Worm (Caenorhabditis elegans) whole organism, L1 larva: ENCODE measurements around the gene sru-11.

Experiments
- alr-1 ChIP-seq: fragments of 200-800 bp; sonication (Bioruptor generic); optimal IDR thresholded peaks from 2 replicates; lab custom pipeline; 2018; ENCODE audit warnings: borderline replicate concordance, mild to moderate bottlenecking, missing genetic modification characterization, missing compliant biosample characterization
- blmp-1 ChIP-seq: fragments of 150-350 bp; optimal IDR thresholded peaks from 2 replicates; lab custom pipeline; 2014; ENCODE audit warnings: missing biosample characterization, missing genetic modification characterization
- ceh-63 ChIP-seq: fragments of 200-800 bp; sonication (Bioruptor generic); optimal IDR thresholded peaks from 2 replicates; lab custom pipeline; 2018; ENCODE audit warnings: mild to moderate bottlenecking, missing genetic modification characterization, missing compliant biosample characterization
- ceh-8 ChIP-seq: fragments of 200-800 bp; sonication (Bioruptor generic); optimal IDR thresholded peaks from 2 replicates; lab custom pipeline; 2018; ENCODE audit warnings: mild to moderate bottlenecking, missing genetic modification characterization, moderate library complexity, missing compliant biosample characterization
- ceh-90 ChIP-seq: sonication (generic microtip); optimal IDR thresholded peaks from 2 replicates; lab custom pipeline; 2016; ENCODE audit warnings: missing genetic modification characterization, missing compliant biosample characterization
- ces-1 ChIP-seq: fragments of 150-350 bp; optimal IDR thresholded peaks from 2 replicates; lab custom pipeline; 2014; ENCODE audit warnings: missing biosample characterization, missing genetic modification reagents, missing genetic modification characterization
- dpl-1 ChIP-seq, 3 experiments: fragments of 150-350 bp in 2 of 3; sonication (generic microtip) in 1 of 3; optimal IDR thresholded peaks; 2 replicates each; lab custom pipeline; 2014 to 2017; ENCODE audit warnings: missing biosample characterization in 3 of 3, missing genetic modification characterization in 3 of 3, missing genetic modification reagents in 3 of 3
- dsc-1 ChIP-seq: sonication (generic microtip); optimal IDR thresholded peaks from 2 replicates; lab custom pipeline; 2016; ENCODE audit warnings: mild to moderate bottlenecking, missing genetic modification characterization, missing compliant biosample characterization
- egl-13 ChIP-seq: sonication (generic microtip); optimal IDR thresholded peaks from 2 replicates; lab custom pipeline; 2016; ENCODE audit warnings: missing genotype, missing genetic modification reagents, missing genetic modification characterization, missing compliant biosample characterization
- elt-2 ChIP-seq: sonication (generic microtip); optimal IDR thresholded peaks from 2 replicates; lab custom pipeline; 2016; ENCODE audit warnings: missing genetic modification characterization, mild to moderate bottlenecking, inconsistent platforms, missing compliant biosample characterization, missing genetic modification reagents
- fkh-4 ChIP-seq: sonication (generic microtip); optimal IDR thresholded peaks from 2 replicates; lab custom pipeline; 2016; ENCODE audit warnings: missing compliant biosample characterization, missing genetic modification characterization, borderline replicate concordance
- grh-1 ChIP-seq: fragments of 200-800 bp; sonication (Bioruptor generic); IDR thresholded peaks from 2 replicates; pipeline ENCODE4 v1.3.6; 2022; ENCODE audit warnings: missing genetic modification reagents, missing genetic modification characterization, missing compliant biosample characterization
- hlh-17 ChIP-seq: fragments of 200-800 bp; sonication (Bioruptor generic); optimal IDR thresholded peaks from 2 replicates; lab custom pipeline; 2018; ENCODE audit warnings: missing genetic modification characterization, mild to moderate bottlenecking, missing compliant biosample characterization, moderate library complexity, borderline replicate concordance
- isw-1 ChIP-seq: fragments of 200-800 bp; sonication (Bioruptor generic); IDR thresholded peaks from 2 replicates; pipeline ENCODE4 v1.3.6; 2022; ENCODE audit warnings: missing genetic modification characterization, missing compliant biosample characterization
- jun-1 ChIP-seq: fragments of 150-350 bp; optimal IDR thresholded peaks from 2 replicates; lab custom pipeline; 2014; ENCODE audit warnings: missing biosample characterization, missing genetic modification reagents, missing genetic modification characterization
- lin-14 ChIP-seq: fragments of 200-800 bp; sonication (Bioruptor generic); optimal IDR thresholded peaks from 2 replicates; lab custom pipeline; 2018; ENCODE audit warnings: mild to moderate bottlenecking, missing genetic modification characterization, moderate library complexity, missing compliant biosample characterization
- lin-35 ChIP-seq, 2 experiments: fragments of 150-350 bp; optimal IDR thresholded peaks; 2 replicates each; lab custom pipeline; 2014; ENCODE audit warnings: missing biosample characterization in 2 of 2, missing genetic modification characterization in 2 of 2, missing genetic modification reagents in 2 of 2
- lir-3 ChIP-seq: sonication (generic microtip); optimal IDR thresholded peaks from 2 replicates; lab custom pipeline; 2016; ENCODE audit warnings: mild to moderate bottlenecking, missing genetic modification characterization, moderate library complexity, missing compliant biosample characterization; ENCODE audit not compliant: poor library complexity
- mef-2 ChIP-seq: fragments of 150-350 bp; optimal IDR thresholded peaks from 2 replicates; lab custom pipeline; 2014; ENCODE audit warnings: missing biosample characterization, missing genetic modification characterization
- mep-1 ChIP-seq: fragments of 150-350 bp; optimal IDR thresholded peaks from 2 replicates; lab custom pipeline; 2014; ENCODE audit warnings: missing biosample characterization, missing genetic modification characterization
- nhr-12 ChIP-seq: sonication (generic microtip); optimal IDR thresholded peaks from 2 replicates; lab custom pipeline; 2017; ENCODE audit warnings: missing biosample characterization, missing genetic modification characterization
- nhr-19 ChIP-seq: fragments of 200-800 bp; sonication (Bioruptor generic); conservative IDR thresholded peaks from 2 replicates; pipeline ENCODE4 v1.3.6; 2022; ENCODE audit warnings: missing genetic modification characterization, missing compliant biosample characterization
- nhr-20 ChIP-seq: sonication (generic microtip); optimal IDR thresholded peaks from 2 replicates; lab custom pipeline; 2016; ENCODE audit warnings: mild to moderate bottlenecking, missing genetic modification characterization, missing compliant biosample characterization
- nhr-71 ChIP-seq: sonication (generic microtip); optimal IDR thresholded peaks from 2 replicates; lab custom pipeline; 2016; ENCODE audit warnings: mild to moderate bottlenecking, missing genetic modification characterization, moderate library complexity, missing compliant biosample characterization
- nhr-76 ChIP-seq: sonication (generic microtip); optimal IDR thresholded peaks from 2 replicates; lab custom pipeline; 2017; ENCODE audit warnings: missing biosample characterization, missing genetic modification characterization
- nhr-84 ChIP-seq: sonication (generic microtip); optimal IDR thresholded peaks from 2 replicates; lab custom pipeline; 2017; ENCODE audit warnings: missing biosample characterization, missing genetic modification characterization
- nhr-85 ChIP-seq: sonication (generic microtip); peaks from one replicate; lab custom pipeline; 2016; ENCODE audit warnings: missing genetic modification characterization, inconsistent platforms, missing compliant biosample characterization
- nhr-90 ChIP-seq: sonication (generic microtip); optimal IDR thresholded peaks from 2 replicates; lab custom pipeline; 2016; ENCODE audit warnings: mild to moderate bottlenecking, missing genetic modification characterization, missing compliant biosample characterization; ENCODE audit not compliant: poor library complexity
- pax-3 ChIP-seq: fragments of 200-800 bp; sonication (Bioruptor generic); optimal IDR thresholded peaks from 2 replicates; lab custom pipeline; 2018; ENCODE audit warnings: mild to moderate bottlenecking, missing genetic modification characterization, moderate library complexity, missing compliant biosample characterization
- pqm-1 ChIP-seq: sonication (generic microtip); optimal IDR thresholded peaks from 3 replicates; lab custom pipeline; 2017; ENCODE audit warnings: missing biosample characterization, missing genetic modification characterization
- rnt-1 ChIP-seq: sonication (generic microtip); optimal IDR thresholded peaks from 2 replicates; lab custom pipeline; 2016; ENCODE audit warnings: mild to moderate bottlenecking, missing genetic modification characterization, moderate library complexity, missing compliant biosample characterization
- skn-1 ChIP-seq: fragments of 150-350 bp; optimal IDR thresholded peaks from 2 replicates; lab custom pipeline; 2014; ENCODE audit warnings: missing biosample characterization, missing genetic modification characterization
- snpc-4 ChIP-seq: fragments of 150-350 bp; optimal IDR thresholded peaks from 2 replicates; lab custom pipeline; 2014; ENCODE audit warnings: missing biosample characterization, missing genetic modification characterization
- snu-23 ChIP-seq: sonication (generic microtip); optimal IDR thresholded peaks from 2 replicates; lab custom pipeline; 2016; ENCODE audit warnings: missing genetic modification characterization, missing compliant biosample characterization
- sox-4 ChIP-seq: sonication (generic microtip); optimal IDR thresholded peaks from 2 replicates; lab custom pipeline; 2016; ENCODE audit warnings: missing genetic modification characterization, missing compliant biosample characterization
- tbx-2 ChIP-seq: sonication (generic microtip); optimal IDR thresholded peaks from 2 replicates; lab custom pipeline; 2016; ENCODE audit warnings: missing genetic modification characterization, missing compliant biosample characterization
- unc-130 ChIP-seq: fragments of 150-350 bp; optimal IDR thresholded peaks from 2 replicates; lab custom pipeline; 2017; ENCODE audit warnings: missing biosample characterization, missing genetic modification characterization, inconsistent platforms
- unc-30 ChIP-seq: sonication (generic microtip); optimal IDR thresholded peaks from 2 replicates; lab custom pipeline; 2017; ENCODE audit warnings: missing biosample characterization, missing genetic modification characterization
- xbp-1 ChIP-seq: sonication (generic microtip); optimal IDR thresholded peaks from 2 replicates; lab custom pipeline; 2016; ENCODE audit warnings: missing genetic modification characterization, missing compliant biosample characterization
- zip-4 ChIP-seq: fragments of 200-800 bp; sonication (Bioruptor generic); optimal IDR thresholded peaks from 2 replicates; lab custom pipeline; 2018; ENCODE audit warnings: mild to moderate bottlenecking, missing genetic modification characterization, moderate library complexity, missing compliant biosample characterization
- ztf-11 ChIP-seq, 2 experiments: sonication (generic microtip); optimal IDR thresholded peaks; 2 replicates each; lab custom pipeline; 2016 to 2017; ENCODE audit warnings: missing genetic modification characterization in 2 of 2, missing biosample characterization in 1 of 2, missing compliant biosample characterization in 1 of 2

Gene sru-11

DNA sequence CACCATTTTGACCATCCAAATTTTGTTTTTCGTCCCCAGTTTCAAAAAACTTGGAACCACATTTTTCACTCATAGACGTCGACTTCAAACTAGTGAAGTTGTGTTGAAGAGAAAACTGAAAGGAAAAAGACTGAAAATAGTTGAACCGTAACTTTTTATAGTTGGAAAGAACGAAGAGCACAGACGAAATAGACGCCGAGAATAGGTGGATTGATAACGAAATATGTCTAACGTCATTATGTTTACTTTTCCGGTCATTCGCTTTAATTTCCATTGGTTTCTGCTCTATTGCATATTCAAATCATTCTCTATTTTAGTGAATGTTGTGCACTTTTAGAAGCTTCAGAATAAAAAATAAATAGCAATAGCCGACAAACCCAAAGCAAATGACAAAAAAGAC lies 25.0 kb downstream of the sru-11 start, which contains the start of gene C08F11.13:
TSS of gene C08F11.13 (minus strand) at position 138 of the 400 bp plus-strand sequence.
- no peak for TF ChIP-seq skn-1
- TF ChIP-seq ceh-90 (tag; lab: Kevin White, UChicago) = no peak
- peak; percentile 36 for TF ChIP-seq elt-2 (tag; lab: Kevin White, UChicago)
- TF ChIP-seq pqm-1 (tag; lab: Kevin White, UChicago) = no peak
- no peak for TF ChIP-seq ces-1 (GFP tag; lab: Kevin White, UChicago)
- TF ChIP-seq alr-1 (tag; lab: Kevin White, UChicago) = no peak
- TF ChIP-seq hlh-17 (GFP tag; lab: Kevin White, UChicago) = no peak
- TF ChIP-seq lin-35 (GFP tag; optimal IDR thresholded peaks at IDR 0.05; lab: Kevin White, UChicago) = peak in 1 of 2 experiments; percentile 20
- no peak for TF ChIP-seq ceh-8 (GFP tag; lab: Kevin White, UChicago)
- TF ChIP-seq ztf-11 (tag; optimal IDR thresholded peaks at IDR 0.05; lab: Kevin White, UChicago) = no peak
- TF ChIP-seq nhr-90 (tag; lab: Kevin White, UChicago) = no peak
- peak; percentile 14 for TF ChIP-seq nhr-85 (tag; lab: Kevin White, UChicago)
- no peak for TF ChIP-seq unc-130 (tag; lab: Kevin White, UChicago)
- TF ChIP-seq tbx-2 (tag; lab: Kevin White, UChicago) = no peak

- TF ChIP-seq ceh-63 = no peak
- TF ChIP-seq blmp-1 = no peak
- no peak for TF ChIP-seq jun-1
Measured at ce11 chrIV:13619203-13619602, 34.5 kb downstream of the sru-11 start, which contains the start of gene C08F11.3. C08F11.3 (plus strand) TSS chrIV:13619503.

DNA sequence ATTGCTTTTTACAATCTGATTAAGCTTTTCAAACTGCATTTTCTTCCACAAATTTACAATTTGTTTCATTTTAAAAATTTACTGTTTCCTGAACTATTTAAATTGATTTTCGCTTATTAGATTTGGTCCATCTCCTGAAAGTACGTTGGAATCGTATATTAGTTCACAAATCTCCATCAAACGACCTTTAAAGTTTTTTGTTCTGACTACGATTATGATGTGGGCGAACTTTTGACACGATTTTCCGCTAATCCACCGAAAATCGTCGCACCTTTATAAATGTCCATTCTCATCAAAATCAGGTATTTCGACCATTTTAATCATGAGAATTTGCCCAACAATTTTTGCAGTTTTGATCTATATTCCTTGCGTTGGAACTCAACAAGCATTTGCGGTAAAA lies 38.8 kb downstream of the sru-11 start, which contains the start of gene C08F11.1:
TSS of gene C08F11.1 (plus strand) at position 301 of the 400 bp plus-strand sequence.
- no peak for TF ChIP-seq snu-23 (GFP tag; lab: Kevin White, UChicago)
- no peak for TF ChIP-seq pax-3 (tag; lab: Kevin White, UChicago)
- TF ChIP-seq nhr-76 (tag; lab: Kevin White, UChicago) = no peak
- TF ChIP-seq isw-1 (GFP tag; lab: Robert Waterston, UW) = no peak
- no peak for TF ChIP-seq egl-13 (tag; lab: Kevin White, UChicago)
- no peak for TF ChIP-seq unc-30 (tag; lab: Kevin White, UChicago)
- no peak for TF ChIP-seq rnt-1 (tag; lab: Kevin White, UChicago)
- no peak for TF ChIP-seq nhr-12
- no peak for TF ChIP-seq mef-2
- TF ChIP-seq dsc-1 (tag; lab: Kevin White, UChicago) = no peak
- no peak for TF ChIP-seq xbp-1 (tag; lab: Kevin White, UChicago)
- no peak for TF ChIP-seq zip-4 (GFP tag; lab: Kevin White, UChicago)
- TF ChIP-seq nhr-19 (GFP tag; lab: Robert Waterston, UW) = no peak
- no peak for TF ChIP-seq grh-1 (GFP tag; lab: Robert Waterston, UW)

ce11 chrIV:13626469-13626868 lies 41.7 kb downstream of the sru-11 start, which contains the start of gene sru-21:
sru-21 (plus strand) TSS chrIV:13626769.
- TF ChIP-seq nhr-84 (tag; lab: Kevin White, UChicago) = no peak
- TF ChIP-seq fkh-4 (tag; lab: Kevin White, UChicago) = no peak
- no peak for TF ChIP-seq mep-1 (tag; lab: Kevin White, UChicago)
- TF ChIP-seq lir-3 (tag; lab: Kevin White, UChicago) = no peak
- no peak for TF ChIP-seq nhr-71 (tag; lab: Kevin White, UChicago)
- TF ChIP-seq xbp-1 (tag; lab: Kevin White, UChicago) = no peak
- no peak for TF ChIP-seq ceh-8 (GFP tag; lab: Kevin White, UChicago)
- TF ChIP-seq dpl-1 (GFP tag; optimal IDR thresholded peaks at IDR 0.05; lab: Kevin White, UChicago) = no peak
- TF ChIP-seq snu-23 (GFP tag; lab: Kevin White, UChicago) = no peak
- no peak for TF ChIP-seq mef-2
- no peak for TF ChIP-seq snpc-4 (tag; lab: Kevin White, UChicago)
- no peak for TF ChIP-seq sox-4 (tag; lab: Kevin White, UChicago)
- TF ChIP-seq lin-14 (GFP tag; lab: Kevin White, UChicago) = no peak
- no peak for TF ChIP-seq nhr-20
- no peak for TF ChIP-seq grh-1 (GFP tag; lab: Robert Waterston, UW)
- TF ChIP-seq elt-2 (tag; lab: Kevin White, UChicago) = no peak
